Worm (Caenorhabditis elegans): ENCODE data around the gene tph-1.

tph-1 gene

ce11 chrII:7549035-7549434 lies at the start of gene tph-1:
Gene tph-1, plus strand, starts transcription at chrII:7549335.
- no peak for TF ChIP-seq elt-3 (tag; optimal IDR thresholded peaks at IDR 0.05)
- no peak for TF ChIP-seq lsy-2 (tag; optimal IDR thresholded peaks at IDR 0.05)
- TF ChIP-seq hlh-1 (tag; optimal IDR thresholded peaks at IDR 0.05) = no peak
- TF ChIP-seq nhr-28 (tag; optimal IDR thresholded peaks at IDR 0.05) = no peak
- no peak for TF ChIP-seq ham-2 (GFP tag; optimal IDR thresholded peaks at IDR 0.05)
- TF ChIP-seq M03D4.4 (tag; optimal IDR thresholded peaks at IDR 0.05) = no peak
- no peak for TF ChIP-seq lin-13 (tag; optimal IDR thresholded peaks at IDR 0.05)
- TF ChIP-seq tbx-8 (GFP tag; optimal IDR thresholded peaks at IDR 0.05) = no peak
- TF ChIP-seq flh-1 (GFP tag; optimal IDR thresholded peaks at IDR 0.05) = no peak
- no peak for TF ChIP-seq pha-4 (tag; optimal IDR thresholded peaks at IDR 0.05)
- no peak for TF ChIP-seq sptf-1 (tag; optimal IDR thresholded peaks at IDR 0.05)
- no peak for TF ChIP-seq mls-2 (tag; optimal IDR thresholded peaks at IDR 0.05)
- no peak for TF ChIP-seq ceh-83 (GFP tag; optimal IDR thresholded peaks at IDR 0.05)
- TF ChIP-seq nhr-12 (tag; optimal IDR thresholded peaks at IDR 0.05) = no peak
- TF ChIP-seq sem-2 (GFP tag; optimal IDR thresholded peaks at IDR 0.05) = no peak
- no peak for TF ChIP-seq elt-1 (tag; optimal IDR thresholded peaks at IDR 0.05; ENCODE audit: borderline replicate concordance, insufficient read depth)
- no peak for TF ChIP-seq unc-120 (tag; optimal IDR thresholded peaks at IDR 0.05; ENCODE audit: poor library complexity, severe bottlenecking)
- no peak for TF ChIP-seq nhr-237 (tag; optimal IDR thresholded peaks at IDR 0.05)

- TF ChIP-seq mep-1 (tag; optimal IDR thresholded peaks at IDR 0.05) (no peak), ztf-11 (tag; optimal IDR thresholded peaks at IDR 0.05) (no peak), nhr-28 (tag; optimal IDR thresholded peaks at IDR 0.05) (no peak), unc-120 (tag; optimal IDR thresholded peaks at IDR 0.05; ENCODE audit: poor library complexity, severe bottlenecking) (no peak), cnd-1 (tag; optimal IDR thresholded peaks at IDR 0.05) (no peak), nhr-2 (tag; optimal IDR thresholded peaks at IDR 0.05) (no peak), lin-32 (GFP tag; optimal IDR thresholded peaks at IDR 0.05) (no peak), bed-3 (GFP tag; optimal IDR thresholded peaks at IDR 0.05) (no peak), blmp-1 (tag; optimal IDR thresholded peaks at IDR 0.05) (no peak), pha-4 (tag; optimal IDR thresholded peaks at IDR 0.05) (no peak), unc-62 (GFP tag; optimal IDR thresholded peaks at IDR 0.05) (no peak), sem-2 (GFP tag; optimal IDR thresholded peaks at IDR 0.05) (no peak), elt-3 (tag; optimal IDR thresholded peaks at IDR 0.05) (no peak), nhr-76 (tag; optimal IDR thresholded peaks at IDR 0.05) (no peak), nhr-12 (tag; optimal IDR thresholded peaks at IDR 0.05) (no peak), ces-1 (GFP tag; optimal IDR thresholded peaks at IDR 0.05) (no peak), nhr-237 (tag; optimal IDR thresholded peaks at IDR 0.05) (no peak), snpc-4 (tag; optimal IDR thresholded peaks at IDR 0.05) (no peak), unc-39 (tag; optimal IDR thresholded peaks at IDR 0.05) (no peak)
Measured at ce11 chrII:7499390-7499789, 49.7 kb upstream of the tph-1 start, which contains the start of gene srab-14. Gene srab-14, minus strand, starts transcription at chrII:7499490.

- TF ChIP-seq flh-1 (GFP tag; optimal IDR thresholded peaks at IDR 0.05) = no peak
- no peak for TF ChIP-seq nhr-2 (tag; optimal IDR thresholded peaks at IDR 0.05)
- no peak for TF ChIP-seq elt-3 (tag; optimal IDR thresholded peaks at IDR 0.05)
- TF ChIP-seq bed-3 (GFP tag; optimal IDR thresholded peaks at IDR 0.05) = no peak
Measured at ce11 chrII:7505005-7505404, 44.1 kb upstream of the tph-1 start, which contains the start of gene C28F5.1. Gene C28F5.1, plus strand, starts transcription at chrII:7505305.

- TF ChIP-seq lin-32 (GFP tag; optimal IDR thresholded peaks at IDR 0.05) (no peak), pha-4 (tag; optimal IDR thresholded peaks at IDR 0.05) (no peak), mep-1 (tag; optimal IDR thresholded peaks at IDR 0.05) (no peak), nhr-12 (tag; optimal IDR thresholded peaks at IDR 0.05) (no peak), tbx-8 (GFP tag; optimal IDR thresholded peaks at IDR 0.05) (no peak), sem-2 (GFP tag; optimal IDR thresholded peaks at IDR 0.05) (no peak), ceh-39 (tag; optimal IDR thresholded peaks at IDR 0.05) (no peak), lsy-2 (tag; optimal IDR thresholded peaks at IDR 0.05) (no peak), nhr-2 (tag; optimal IDR thresholded peaks at IDR 0.05) (no peak)
Measured at ce11 chrII:7519221-7519620, 29.9 kb upstream of the tph-1 start, which contains the start of gene glb-9. Gene glb-9, minus strand, starts transcription at chrII:7519321.

- no peak for TF ChIP-seq nhr-28 (tag; optimal IDR thresholded peaks at IDR 0.05)
- no peak for TF ChIP-seq M03D4.4 (tag; optimal IDR thresholded peaks at IDR 0.05)
- no peak for TF ChIP-seq ces-1 (GFP tag; optimal IDR thresholded peaks at IDR 0.05)
- TF ChIP-seq snpc-4 (tag; optimal IDR thresholded peaks at IDR 0.05) = no peak
- TF ChIP-seq zip-8 (tag; optimal IDR thresholded peaks at IDR 0.05) = no peak
- TF ChIP-seq lsy-2 (tag; optimal IDR thresholded peaks at IDR 0.05) = no peak
Measured at ce11 chrII:7521420-7521819, 27.7 kb upstream of the tph-1 start.

All from whole organism, mixed stage, embryonic.